Worm (Caenorhabditis elegans) whole organism, L3 larva: Measurements from ENCODE around the gene cest-9.1.

Source experiments
- fos-1 ChIP-seq: fragments of 150-350 bp; optimal IDR thresholded peaks from 2 replicates; lab custom pipeline; 2014; ENCODE audit warnings: missing biosample characterization, missing genetic modification characterization
- jun-1 ChIP-seq: fragments of 150-350 bp; optimal IDR thresholded peaks from 2 replicates; lab custom pipeline; 2014; ENCODE audit warnings: missing biosample characterization, missing genetic modification reagents, missing genetic modification characterization
- nhr-76 ChIP-seq: fragments of 150-350 bp; sonication (generic microtip); optimal IDR thresholded peaks from 5 replicates; lab custom pipeline; 2014; ENCODE audit warnings: missing biosample characterization, missing genetic modification characterization
- pqm-1 ChIP-seq: fragments of 150-350 bp; optimal IDR thresholded peaks from 2 replicates; lab custom pipeline; 2017; ENCODE audit warnings: missing biosample characterization, missing genetic modification characterization, inconsistent platforms
- snpc-4 ChIP-seq: fragments of 150-350 bp; optimal IDR thresholded peaks from 2 replicates; lab custom pipeline; 2014; ENCODE audit warnings: missing biosample characterization, missing genetic modification characterization

ce11 chrX:12179817-12180384, 46.1 kb upstream of the cest-9.1 start:
- TF ChIP-seq jun-1 (tag; lab: Kevin White, UChicago) (no peak), pqm-1 (tag; lab: Kevin White, UChicago) (no peak), nhr-76 (tag; lab: Kevin White, UChicago) (no peak), fos-1 (tag; lab: Kevin White, UChicago) (no peak), snpc-4 (tag; lab: Kevin White, UChicago) (no peak)
